Worm (Caenorhabditis elegans) whole organism, early embryonic: ENCODE results near the gene gtl-1.

ENCODE experiments used
- B0310.2 ChIP-seq: sonication (generic microtip); optimal IDR thresholded peaks from 2 replicates; lab custom pipeline; 2016; ENCODE audit warnings: mild to moderate bottlenecking, missing genetic modification characterization, missing compliant biosample characterization
- ama-1 ChIP-seq: fragments of 150-350 bp; optimal IDR thresholded peaks from 2 replicates; lab custom pipeline; 2014
- flt-1 ChIP-seq: fragments of 200-800 bp; sonication (Bioruptor generic); IDR thresholded peaks from 2 replicates; pipeline ENCODE4 v1.3.6; 2022; ENCODE audit warnings: missing genetic modification characterization, missing compliant biosample characterization
- scrt-1 ChIP-seq: fragments of 200-800 bp; sonication (Bioruptor generic); IDR thresholded peaks from 2 replicates; pipeline ENCODE4 v1.3.6; 2022; ENCODE audit warnings: missing genetic modification characterization, missing compliant biosample characterization

ce11 chrIV:11259485-11259972, at the start of gene gtl-1:
- no peak for TF ChIP-seq ama-1
- TF ChIP-seq flt-1 (GFP tag; lab: Robert Waterston, UW): no peak
- no peak for TF ChIP-seq B0310.2 (tag; lab: Kevin White, UChicago)
- TF ChIP-seq scrt-1 (GFP tag; lab: Robert Waterston, UW): no peak
